Worm (Caenorhabditis elegans) whole organism, L2 larva: ENCODE measurements around the gene M110.10.

Experiments
- C34F6.9 ChIP-seq: fragments of 150-350 bp; optimal IDR thresholded peaks from 2 replicates; lab custom pipeline; 2014; ENCODE audit warnings: missing biosample characterization, missing genetic modification characterization
- F13H6.1 ChIP-seq: sonication (generic microtip); optimal IDR thresholded peaks from 2 replicates; lab custom pipeline; 2016; ENCODE audit warnings: missing genetic modification characterization, missing compliant biosample characterization
- R02D3.7 ChIP-seq: fragments of 150-350 bp; optimal IDR thresholded peaks from 2 replicates; lab custom pipeline; 2014; ENCODE audit warnings: missing biosample characterization, missing genetic modification characterization
- alr-1 ChIP-seq: fragments of 150-350 bp; optimal IDR thresholded peaks from 2 replicates; lab custom pipeline; 2014; ENCODE audit warnings: missing biosample characterization, missing genetic modification characterization
- aly-2 ChIP-seq: fragments of 150-350 bp; optimal IDR thresholded peaks from 2 replicates; lab custom pipeline; 2014; ENCODE audit warnings: missing biosample characterization, missing genetic modification characterization
- ama-1 ChIP-seq: fragments of 150-350 bp; optimal IDR thresholded peaks from 2 replicates; lab custom pipeline; 2018; ENCODE audit warnings: inconsistent platforms
- blmp-1 ChIP-seq: sonication (generic microtip); optimal IDR thresholded peaks from 2 replicates; lab custom pipeline; 2017; ENCODE audit warnings: missing genetic modification characterization, mild to moderate bottlenecking, missing compliant biosample characterization, antibody characterized with exemption, moderate library complexity; ENCODE audit not compliant: insufficient read depth
- ceh-16 ChIP-seq: fragments of 150-350 bp; optimal IDR thresholded peaks from 2 replicates; lab custom pipeline; 2014; ENCODE audit warnings: missing biosample characterization, missing genetic modification characterization
- crh-2 ChIP-seq: sonication (generic microtip); optimal IDR thresholded peaks from 2 replicates; lab custom pipeline; 2017; ENCODE audit warnings: missing biosample characterization, missing genetic modification characterization
- egl-27 ChIP-seq: sonication (generic microtip); optimal IDR thresholded peaks from 3 replicates; lab custom pipeline; 2017; ENCODE audit warnings: missing biosample characterization, missing genetic modification reagents, missing genetic modification characterization
- elt-1 ChIP-seq: fragments of 150-350 bp; optimal IDR thresholded peaks from 2 replicates; lab custom pipeline; 2014; ENCODE audit warnings: missing biosample characterization, missing genetic modification characterization
- elt-3 ChIP-seq: sonication (generic microtip); optimal IDR thresholded peaks from 2 replicates; lab custom pipeline; 2017; ENCODE audit warnings: missing biosample characterization, missing genetic modification characterization
- gmeb-1 ChIP-seq: fragments of 150-350 bp; optimal IDR thresholded peaks from 2 replicates; lab custom pipeline; 2014; ENCODE audit warnings: missing biosample characterization, missing genetic modification characterization
- lin-39 ChIP-seq: fragments of 150-350 bp; optimal IDR thresholded peaks from 2 replicates; lab custom pipeline; 2014; ENCODE audit warnings: missing biosample characterization, missing genetic modification reagents, missing genetic modification characterization
- lsy-2 ChIP-seq, 2 experiments: fragments of 150-350 bp in 1 of 2; sonication (generic microtip) in 1 of 2; optimal IDR thresholded peaks; 2 replicates each; lab custom pipeline; 2014 to 2017; ENCODE audit warnings: missing biosample characterization in 2 of 2, missing genetic modification characterization in 2 of 2
- mab-5 ChIP-seq: fragments of 150-350 bp; optimal IDR thresholded peaks from 2 replicates; lab custom pipeline; 2014; ENCODE audit warnings: missing biosample characterization, missing genetic modification characterization
- mbf-1 ChIP-seq: sonication (generic microtip); optimal IDR thresholded peaks from 2 replicates; lab custom pipeline; 2017; ENCODE audit warnings: missing biosample characterization, missing genetic modification characterization
- mdl-1 ChIP-seq, 2 experiments: fragments of 150-350 bp in 1 of 2; sonication (generic microtip) in 1 of 2; optimal IDR thresholded peaks; 2 replicates each; lab custom pipeline; 2017; ENCODE audit warnings: missing biosample characterization in 2 of 2, missing genetic modification characterization in 2 of 2
- nhr-10 ChIP-seq: sonication (generic microtip); optimal IDR thresholded peaks from 2 replicates; lab custom pipeline; 2017; ENCODE audit warnings: missing biosample characterization, missing genetic modification characterization
- nhr-11 ChIP-seq: fragments of 150-350 bp; optimal IDR thresholded peaks from 2 replicates; lab custom pipeline; 2014; ENCODE audit warnings: missing biosample characterization, missing genetic modification characterization
- nhr-21 ChIP-seq: fragments of 150-350 bp; optimal IDR thresholded peaks from 2 replicates; lab custom pipeline; 2014; ENCODE audit warnings: missing biosample characterization, missing genetic modification characterization
- nhr-23 ChIP-seq: fragments of 150-350 bp; optimal IDR thresholded peaks from 2 replicates; lab custom pipeline; 2014; ENCODE audit warnings: missing biosample characterization, missing genetic modification reagents, missing genetic modification characterization
- nhr-237 ChIP-seq: fragments of 150-350 bp; optimal IDR thresholded peaks from 2 replicates; lab custom pipeline; 2014; ENCODE audit warnings: missing biosample characterization, missing genetic modification characterization
- nhr-25 ChIP-seq: fragments of 150-350 bp; sonication (generic microtip); optimal IDR thresholded peaks from 3 replicates; lab custom pipeline; 2014; ENCODE audit warnings: missing biosample characterization, missing genetic modification characterization
- nhr-6 ChIP-seq: fragments of 150-350 bp; optimal IDR thresholded peaks from 2 replicates; lab custom pipeline; 2014; ENCODE audit warnings: missing biosample characterization, missing genetic modification characterization
- peb-1 ChIP-seq: fragments of 150-350 bp; optimal IDR thresholded peaks from 2 replicates; lab custom pipeline; 2014; ENCODE audit warnings: missing biosample characterization, missing genetic modification characterization
- sem-4 ChIP-seq: fragments of 150-350 bp; optimal IDR thresholded peaks from 2 replicates; lab custom pipeline; 2014; ENCODE audit warnings: missing biosample characterization, missing genetic modification reagents, missing genetic modification characterization
- skn-1 ChIP-seq: sonication (generic microtip); optimal IDR thresholded peaks from 2 replicates; lab custom pipeline; 2017; ENCODE audit warnings: missing biosample characterization, missing genetic modification characterization
- sma-3 ChIP-seq: sonication (generic microtip); optimal IDR thresholded peaks from 2 replicates; lab custom pipeline; 2016; ENCODE audit warnings: missing genetic modification reagents, missing genetic modification characterization, missing compliant biosample characterization
- sma-9 ChIP-seq, 2 experiments: fragments of 150-350 bp in 1 of 2; sonication (generic microtip) in 1 of 2; optimal IDR thresholded peaks; 2 replicates each; lab custom pipeline; 2014 to 2016; ENCODE audit warnings: missing genetic modification characterization in 2 of 2, mild to moderate bottlenecking in 1 of 2, missing biosample characterization in 1 of 2, missing compliant biosample characterization in 1 of 2, missing genetic modification reagents in 1 of 2, moderate library complexity in 1 of 2
- snpc-4 ChIP-seq: fragments of 150-350 bp; optimal IDR thresholded peaks from 2 replicates; lab custom pipeline; 2014; ENCODE audit warnings: missing biosample characterization, missing genetic modification characterization
- unc-39 ChIP-seq: fragments of 150-350 bp; optimal IDR thresholded peaks from 2 replicates; lab custom pipeline; 2014; ENCODE audit warnings: missing biosample characterization, missing genetic modification characterization
- unc-55 ChIP-seq: fragments of 150-350 bp; sonication (generic microtip); optimal IDR thresholded peaks from 3 replicates; lab custom pipeline; 2014; ENCODE audit warnings: missing biosample characterization, missing genetic modification reagents, missing genetic modification characterization
- unc-62 ChIP-seq: fragments of 150-350 bp; optimal IDR thresholded peaks from 2 replicates; lab custom pipeline; 2014; ENCODE audit warnings: missing biosample characterization, missing genetic modification reagents, missing genetic modification characterization
- zag-1 ChIP-seq: fragments of 150-350 bp; optimal IDR thresholded peaks from 2 replicates; lab custom pipeline; 2014; ENCODE audit warnings: missing biosample characterization, missing genetic modification characterization
- ztf-1 ChIP-seq: fragments of 200-800 bp; sonication (Bioruptor generic); conservative IDR thresholded peaks from 2 replicates; pipeline ENCODE4 v1.3.6; 2022; ENCODE audit warnings: missing genetic modification characterization, missing compliant biosample characterization
- ztf-4 ChIP-seq: fragments of 150-350 bp; optimal IDR thresholded peaks from 2 replicates; lab custom pipeline; 2014; ENCODE audit warnings: missing biosample characterization, missing genetic modification characterization

M110.10 gene

DNA sequence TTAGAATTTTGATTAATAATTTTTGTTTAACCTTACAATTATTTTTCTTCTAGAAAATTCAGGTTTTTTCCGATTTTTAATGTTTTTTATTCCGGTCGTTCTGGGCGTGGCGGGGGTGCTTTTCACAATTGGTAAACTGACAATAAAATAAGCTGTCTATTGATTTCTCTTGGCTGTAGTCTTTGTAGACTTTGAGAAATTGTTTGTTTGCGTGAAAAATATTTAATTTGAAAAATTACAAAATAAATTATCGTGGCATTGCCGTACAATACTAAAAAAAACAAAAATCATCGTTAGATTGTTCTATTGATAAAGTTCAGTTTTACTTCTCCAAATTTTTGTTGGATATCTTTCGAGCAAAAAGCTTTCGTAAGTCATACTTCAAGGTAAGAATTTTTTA lies 32.2 kb upstream of the M110.10 start, which contains the start of gene F35C11.3:
Gene F35C11.3 (plus strand): TSS at position 301 of the 400 bp plus-strand sequence.
- TF ChIP-seq R02D3.7 (tag; lab: Kevin White, UChicago) (no peak), mbf-1 (tag; lab: Kevin White, UChicago) (no peak), F13H6.1 (no peak), gmeb-1 (tag; lab: Kevin White, UChicago) (no peak), sem-4 (no peak), nhr-11 (tag; lab: Kevin White, UChicago) (no peak), nhr-25 (no peak), elt-1 (tag; lab: Kevin White, UChicago) (no peak), blmp-1 (tag; lab: Kevin White, UChicago) (no peak), unc-39 (no peak), nhr-6 (tag; lab: Kevin White, UChicago) (no peak), ztf-4 (tag; lab: Kevin White, UChicago) (no peak), lsy-2 (tag; optimal IDR thresholded peaks at IDR 0.05; lab: Kevin White, UChicago) (no peak), crh-2 (tag; lab: Kevin White, UChicago) (no peak), elt-3 (tag; lab: Kevin White, UChicago) (no peak), nhr-237 (tag; lab: Kevin White, UChicago) (no peak), sma-9 (GFP tag; optimal IDR thresholded peaks at IDR 0.05; lab: Kevin White, UChicago) (no peak), sma-9 (tag; optimal IDR thresholded peaks at IDR 0.05; lab: Kevin White, UChicago) (no peak), mab-5 (no peak), ceh-16 (no peak), nhr-10 (tag; lab: Kevin White, UChicago) (no peak)

DNA sequence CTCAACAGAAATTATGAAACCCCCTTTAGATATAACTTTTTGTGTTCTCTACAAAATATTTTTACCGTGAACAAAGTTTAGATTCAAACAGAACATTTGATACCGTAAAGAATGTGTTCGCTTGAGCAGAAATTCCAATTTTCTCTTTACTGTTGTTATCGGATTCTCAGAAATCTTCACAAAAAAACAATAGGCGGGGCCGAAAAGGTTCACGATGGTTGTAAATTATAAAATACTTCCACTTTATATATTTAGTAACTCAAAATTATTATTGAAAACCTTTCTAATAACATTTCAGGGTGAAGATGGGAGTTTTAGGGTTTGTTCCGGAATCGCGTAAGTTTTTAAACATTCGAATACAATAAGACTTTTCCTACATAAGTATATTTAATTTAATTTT lies 23.9 kb upstream of the M110.10 start, which contains the start of gene nlp-5:
Gene nlp-5 (plus strand): TSS at position 301 of the 400 bp plus-strand sequence.
- no peak for TF ChIP-seq lsy-2 (tag; optimal IDR thresholded peaks at IDR 0.05; lab: Kevin White, UChicago)
- no peak for TF ChIP-seq aly-2
- TF ChIP-seq ceh-16, result no peak
- no peak for TF ChIP-seq C34F6.9
- no peak for TF ChIP-seq ztf-4 (tag; lab: Kevin White, UChicago)
- no peak for TF ChIP-seq mdl-1 (tag; optimal IDR thresholded peaks at IDR 0.05; lab: Kevin White, UChicago)
- no peak for TF ChIP-seq egl-27
- TF ChIP-seq unc-55 (GFP tag; lab: Kevin White, UChicago), result no peak
- TF ChIP-seq sma-9 (GFP tag; optimal IDR thresholded peaks at IDR 0.05; lab: Kevin White, UChicago), result no peak
- TF ChIP-seq sma-9 (tag; optimal IDR thresholded peaks at IDR 0.05; lab: Kevin White, UChicago), result no peak
- TF ChIP-seq elt-3 (tag; lab: Kevin White, UChicago), result no peak

DNA sequence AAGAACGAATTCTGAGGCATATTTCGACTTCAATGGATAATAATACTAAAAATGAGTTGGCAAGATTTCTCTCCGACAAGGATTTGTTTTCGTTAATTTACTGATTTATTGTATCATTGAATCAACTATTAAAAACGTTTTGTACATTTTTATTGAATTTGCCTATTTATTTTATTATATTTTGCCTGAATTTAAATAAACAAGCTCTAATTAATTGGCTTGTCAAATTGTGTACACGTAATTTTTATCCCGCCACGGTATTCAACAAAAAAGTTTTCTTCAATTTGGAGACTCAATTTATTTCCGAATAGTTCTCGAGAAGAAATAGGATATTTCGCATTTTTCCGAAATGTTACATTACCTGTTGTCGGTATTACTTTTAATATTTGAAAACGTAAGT lies 18.2 kb upstream of the M110.10 start, which contains the start of gene M110.7:
Gene M110.7 (plus strand): TSS at position 301 of the 400 bp plus-strand sequence.
- TF ChIP-seq nhr-23 (no peak), nhr-11 (tag; lab: Kevin White, UChicago) (no peak), unc-62 (GFP tag; lab: Kevin White, UChicago) (no peak), sma-9 (GFP tag; optimal IDR thresholded peaks at IDR 0.05; lab: Kevin White, UChicago) (no peak), sma-9 (tag; optimal IDR thresholded peaks at IDR 0.05; lab: Kevin White, UChicago) (no peak), nhr-25 (no peak), alr-1 (tag; lab: Kevin White, UChicago) (no peak), peb-1 (tag; lab: Kevin White, UChicago) (no peak), ama-1 (lab: Kevin White, UChicago) (no peak), unc-55 (GFP tag; lab: Kevin White, UChicago) (no peak), lin-39 (tag; lab: Kevin White, UChicago) (no peak), nhr-21 (no peak), sma-3 (GFP tag; lab: Kevin White, UChicago) (no peak), C34F6.9 (no peak), crh-2 (tag; lab: Kevin White, UChicago) (no peak), elt-3 (tag; lab: Kevin White, UChicago) (no peak), gmeb-1 (tag; lab: Kevin White, UChicago) (no peak), snpc-4 (tag; lab: Kevin White, UChicago) (no peak), zag-1 (tag; lab: Kevin White, UChicago) (no peak)

DNA sequence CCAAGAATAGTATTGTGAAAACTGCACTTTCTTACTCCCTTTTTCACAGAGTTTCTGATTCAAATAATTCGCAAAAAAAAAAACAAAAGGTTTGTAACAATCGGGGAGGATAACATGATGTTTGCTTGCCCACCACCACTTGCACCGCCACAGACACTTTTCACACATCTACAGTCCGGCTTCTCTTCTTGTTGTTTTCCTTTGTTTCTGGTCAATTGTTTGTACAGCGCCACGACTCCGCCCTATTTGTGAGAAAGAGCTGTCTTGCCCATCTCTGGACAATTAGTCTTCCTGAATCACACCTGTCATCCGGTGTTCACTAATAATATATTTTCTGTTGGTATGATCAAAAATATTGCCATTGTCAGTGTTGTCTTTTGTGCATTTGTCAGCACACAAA lies 16.7 kb upstream of the M110.10 start, which contains the start of gene M110.9:
Gene M110.9 (plus strand): TSS at position 301 of the 400 bp plus-strand sequence.
- TF ChIP-seq lsy-2 (tag; optimal IDR thresholded peaks at IDR 0.05; lab: Kevin White, UChicago) (no peak), ceh-16 (no peak), lin-39 (tag; lab: Kevin White, UChicago) (no peak), skn-1 (tag; lab: Kevin White, UChicago) (no peak), ztf-1 (GFP tag; lab: Robert Waterston, UW) (no peak), mab-5 (no peak), nhr-25 (no peak)
- TF ChIP-seq, all 48 proteins: peak for 0
